Worm (Caenorhabditis elegans) whole organism, L1 larva: ENCODE measurements around the gene K09C8.8.

Experiments
- C34B4.2 ChIP-seq: sonication (generic microtip); optimal IDR thresholded peaks from 2 replicates; lab custom pipeline; 2017; ENCODE audit warnings: mild to moderate bottlenecking, missing genetic modification characterization, missing compliant biosample characterization
- elt-3 ChIP-seq, 6 experiments: fragments of 150-350 bp in 1 of 6; sonication (generic microtip); optimal IDR thresholded peaks; 2 replicates each; lab custom pipeline; 2017 to 2018; ENCODE audit warnings: missing biosample characterization in 6 of 6, missing genetic modification characterization in 6 of 6, inconsistent platforms in 1 of 6
- fkh-10 ChIP-seq: sonication (generic microtip); optimal IDR thresholded peaks from 2 replicates; lab custom pipeline; 2017; ENCODE audit warnings: missing biosample characterization, missing genetic modification reagents, missing genetic modification characterization
- unc-62 ChIP-seq: fragments of 150-350 bp; optimal IDR thresholded peaks from 2 replicates; lab custom pipeline; 2014; ENCODE audit warnings: missing biosample characterization, missing genetic modification reagents, missing genetic modification characterization

DNA sequence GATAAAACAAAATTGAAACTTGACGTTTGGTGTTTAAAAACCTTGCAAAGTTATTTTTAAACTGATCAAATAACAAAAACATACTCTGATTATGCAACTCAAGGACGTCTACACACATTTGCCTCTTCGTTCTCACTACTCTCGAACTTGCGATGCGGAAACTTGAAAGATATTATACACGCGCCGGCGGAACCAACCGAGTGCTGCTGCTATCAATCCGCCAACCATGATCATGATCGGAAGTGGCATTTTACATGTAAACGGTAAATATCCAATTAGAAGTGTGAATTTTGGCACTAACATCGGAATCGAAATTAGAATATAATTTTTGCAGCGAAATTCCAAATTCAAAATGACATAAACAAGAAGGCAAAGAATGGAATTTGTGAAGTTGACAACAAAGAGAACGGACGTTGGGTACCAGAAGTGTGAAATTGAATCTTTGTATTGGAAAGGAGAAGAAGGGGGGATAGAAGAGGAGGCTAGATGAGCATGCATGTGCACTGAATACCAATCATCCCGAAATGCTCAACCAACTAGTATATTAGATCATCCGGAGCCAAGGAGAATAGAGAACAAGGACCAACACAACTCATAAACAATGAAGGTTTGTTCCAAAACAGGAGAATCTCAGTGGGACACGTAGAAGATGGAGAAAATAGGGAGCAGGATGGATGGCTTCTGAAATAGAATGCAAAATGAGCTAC is 37.3 kb upstream of the K09C8.8 start:
- TF ChIP-seq C34B4.2 (no peak), fkh-10 (GFP tag; lab: Kevin White, UChicago) (no peak), elt-3 (tag; optimal IDR thresholded peaks at IDR 0.05; lab: Kevin White, UChicago) (peak in 1 of 6 experiments; percentile 57), unc-62 (GFP tag; lab: Kevin White, UChicago) (no peak)
